Fruit fly (Drosophila melanogaster) whole organism, adult: ENCODE data around the gene mor.

ENCODE experiments used
- CG11617 ChIP-seq: fragments of 200-800 bp; sonication (Bioruptor generic); optimal IDR thresholded peaks from 2 replicates; lab custom pipeline; 2017; ENCODE audit warnings: mild to moderate bottlenecking, missing biosample characterization, missing genetic modification reagents, missing genetic modification characterization
- CG12768 ChIP-seq: fragments of 200-800 bp; sonication (Bioruptor generic); optimal IDR thresholded peaks from 2 replicates; lab custom pipeline; 2017; ENCODE audit warnings: missing biosample characterization, missing genetic modification characterization, mild to moderate bottlenecking, moderate library complexity, missing genetic modification reagents
- CG14711 ChIP-seq: fragments of 200-800 bp; sonication (Bioruptor generic); optimal IDR thresholded peaks from 2 replicates; lab custom pipeline; 2018; ENCODE audit warnings: missing biosample characterization, mild to moderate bottlenecking, missing genetic modification characterization, moderate library complexity
- CG1620 ChIP-seq: fragments of 200-800 bp; sonication (Bioruptor generic); optimal IDR thresholded peaks from 2 replicates; lab custom pipeline; 2016; ENCODE audit warnings: missing biosample characterization, missing genetic modification characterization
- CG33017 ChIP-seq: fragments of 200-800 bp; sonication (Bioruptor generic); optimal IDR thresholded peaks from 2 replicates; lab custom pipeline; 2018; ENCODE audit warnings: missing biosample characterization, mild to moderate bottlenecking, missing genetic modification characterization, moderate library complexity
- CG5204 ChIP-seq: fragments of 200-800 bp; sonication (Bioruptor generic); optimal IDR thresholded peaks from 2 replicates; lab custom pipeline; 2016; ENCODE audit warnings: missing biosample characterization, missing genetic modification characterization
- CG7045 ChIP-seq: fragments of 200-800 bp; sonication (Bioruptor generic); optimal IDR thresholded peaks from 2 replicates; lab custom pipeline; 2017; ENCODE audit warnings: missing biosample characterization, mild to moderate bottlenecking, missing genetic modification characterization
- CG7101 ChIP-seq: fragments of 200-800 bp; sonication (Bioruptor generic); optimal IDR thresholded peaks from 2 replicates; lab custom pipeline; 2018; ENCODE audit warnings: missing biosample characterization, mild to moderate bottlenecking, missing genetic modification characterization, moderate library complexity
- Clk ChIP-seq: fragments of 200-800 bp; sonication (Bioruptor generic); optimal IDR thresholded peaks from 2 replicates; lab custom pipeline; 2017; ENCODE audit warnings: missing biosample characterization, missing genetic modification characterization
- Crg-1 ChIP-seq: fragments of 200-800 bp; sonication (Bioruptor generic); optimal IDR thresholded peaks from 2 replicates; lab custom pipeline; 2016; ENCODE audit warnings: missing biosample characterization, missing genetic modification characterization
- Hr96 ChIP-seq: fragments of 200-800 bp; sonication (Bioruptor generic); optimal IDR thresholded peaks from 2 replicates; lab custom pipeline; 2016; ENCODE audit warnings: missing biosample characterization, missing genetic modification characterization
- Mnt ChIP-seq: fragments of 200-800 bp; sonication (Bioruptor generic); optimal IDR thresholded peaks from 2 replicates; lab custom pipeline; 2016; ENCODE audit warnings: missing biosample characterization, mild to moderate bottlenecking, missing genetic modification characterization
- bab1 ChIP-seq: fragments of 200-800 bp; sonication (Bioruptor generic); optimal IDR thresholded peaks from 3 replicates; lab custom pipeline; 2019; ENCODE audit warnings: missing biosample characterization, mild to moderate bottlenecking, missing genetic modification characterization, moderate library complexity
- cic ChIP-seq: fragments of 200-800 bp; sonication (Bioruptor generic); optimal IDR thresholded peaks from 2 replicates; lab custom pipeline; 2017; ENCODE audit warnings: missing biosample characterization, mild to moderate bottlenecking, missing genetic modification characterization, moderate library complexity
- cnc ChIP-seq, 2 experiments: fragments of >200 bp; optimal IDR thresholded peaks; 2 replicates each; lab custom pipeline; 2017
- kay ChIP-seq: fragments of 200-800 bp; sonication (Bioruptor generic); peaks from one replicate; lab custom pipeline; 2016; ENCODE audit warnings: missing biosample characterization, missing genetic modification characterization, borderline replicate concordance
- ovo ChIP-seq: fragments of 200-800 bp; sonication (Bioruptor generic); optimal IDR thresholded peaks from 2 replicates; lab custom pipeline; 2016; ENCODE audit warnings: missing biosample characterization, missing genetic modification characterization
- pad ChIP-seq: fragments of 200-800 bp; sonication (Bioruptor generic); optimal IDR thresholded peaks from 3 replicates; lab custom pipeline; 2017; ENCODE audit warnings: missing biosample characterization, missing genetic modification characterization, mild to moderate bottlenecking, moderate library complexity, missing genetic modification reagents
- tj ChIP-seq: fragments of 200-800 bp; sonication (Bioruptor generic); optimal IDR thresholded peaks from 3 replicates; lab custom pipeline; 2017; ENCODE audit warnings: missing biosample characterization, mild to moderate bottlenecking, missing genetic modification characterization, moderate library complexity
- toe ChIP-seq: fragments of 200-800 bp; sonication (Bioruptor generic); optimal IDR thresholded peaks from 2 replicates; lab custom pipeline; 2016; ENCODE audit warnings: missing biosample characterization, missing genetic modification characterization

mor gene

dm6 chr3R:15928127-15928526 is 44.6 kb downstream of the mor start:
- TF ChIP-seq cnc (optimal IDR thresholded peaks at IDR 0.05; lab: Kevin White, UChicago), result no peak
- no peak for TF ChIP-seq CG12768
- TF ChIP-seq CG33017 (tag; lab: Kevin White, UChicago), result no peak
- no peak for TF ChIP-seq CG7045 (GFP tag; lab: Kevin White, UChicago)
- no peak for TF ChIP-seq CG5204

- no peak for TF ChIP-seq cnc (optimal IDR thresholded peaks at IDR 0.05; lab: Kevin White, UChicago)
- no peak for TF ChIP-seq toe (GFP tag; lab: Kevin White, UChicago)
- TF ChIP-seq CG5204, result no peak
- no peak for TF ChIP-seq tj (GFP tag; lab: Kevin White, UChicago)
- TF ChIP-seq cic, result no peak
- no peak for TF ChIP-seq CG11617 (GFP tag; lab: Kevin White, UChicago)
- no peak for TF ChIP-seq Crg-1 (GFP tag; lab: Kevin White, UChicago)
- no peak for TF ChIP-seq CG12768
- TF ChIP-seq Hr96, result no peak
- TF ChIP-seq kay, result no peak
- no peak for TF ChIP-seq CG7101
- TF ChIP-seq ovo (GFP tag; lab: Kevin White, UChicago), result no peak
Observed at dm6 chr3R:15927172-15927571, 45.5 kb downstream of the mor start.

dm6 chr3R:15925939-15926338 is 46.8 kb downstream of the mor start:
- TF ChIP-seq CG11617 (GFP tag; lab: Kevin White, UChicago) (no peak), Mnt (no peak), CG33017 (tag; lab: Kevin White, UChicago) (no peak), Hr96 (no peak), CG7101 (no peak), CG12768 (no peak), bab1 (GFP tag; lab: Kevin White, UChicago) (no peak)

- TF ChIP-seq Crg-1 (GFP tag; lab: Kevin White, UChicago) (no peak), CG1620 (no peak), ovo (GFP tag; lab: Kevin White, UChicago) (no peak), bab1 (GFP tag; lab: Kevin White, UChicago) (no peak), Mnt (no peak), CG33017 (tag; lab: Kevin White, UChicago) (no peak)
Observed at dm6 chr3R:15925329-15925728, 47.4 kb downstream of the mor start, which contains the start of gene CG34276. CG34276 (plus strand) TSS chr3R:15925629.

dm6 chr3R:15922622-15923574 is 49.8 kb downstream of the mor start:
- TF ChIP-seq CG1620 (no peak), CG5204 (no peak), CG11617 (GFP tag; lab: Kevin White, UChicago) (no peak), Clk (GFP tag; lab: Kevin White, UChicago) (no peak), Mnt (no peak), toe (GFP tag; lab: Kevin White, UChicago) (no peak), cic (no peak), CG14711 (tag; lab: Kevin White, UChicago) (no peak), cnc (optimal IDR thresholded peaks at IDR 0.05; lab: Kevin White, UChicago) (no peak), pad (GFP tag; lab: Kevin White, UChicago) (no peak), CG33017 (tag; lab: Kevin White, UChicago) (no peak), CG7101 (no peak), tj (GFP tag; lab: Kevin White, UChicago) (no peak), kay (no peak), Hr96 (no peak), Crg-1 (GFP tag; lab: Kevin White, UChicago) (no peak), ovo (GFP tag; lab: Kevin White, UChicago) (no peak)

dm6 chr3R:15921747-15922146 is 51.0 kb downstream of the mor start:
- TF ChIP-seq CG12768 (no peak), toe (GFP tag; lab: Kevin White, UChicago) (no peak), tj (GFP tag; lab: Kevin White, UChicago) (no peak), pad (GFP tag; lab: Kevin White, UChicago) (no peak), Crg-1 (GFP tag; lab: Kevin White, UChicago) (no peak), Clk (GFP tag; lab: Kevin White, UChicago) (no peak), CG14711 (tag; lab: Kevin White, UChicago) (no peak), CG7101 (no peak), cic (no peak), cnc (optimal IDR thresholded peaks at IDR 0.05; lab: Kevin White, UChicago) (no peak), Hr96 (no peak), CG1620 (no peak), CG11617 (GFP tag; lab: Kevin White, UChicago) (no peak), ovo (GFP tag; lab: Kevin White, UChicago) (no peak), CG7045 (GFP tag; lab: Kevin White, UChicago) (no peak)

- TF ChIP-seq tj (GFP tag; lab: Kevin White, UChicago) (no peak), Hr96 (no peak)
Observed at dm6 chr3R:15920751-15921156, 52.0 kb downstream of the mor start, which contains the start of gene Fbxl7. Fbxl7 (plus strand) TSS chr3R:15920898.
